Fruit fly (Drosophila melanogaster): ENCODE results near the gene CG31457.
A peak's percentile ranks its signal among the peaks of the same experiment; 100 is the strongest.

CG31457 gene

dm6 chr3R:23176445-23177087 lies 48.8 kb upstream of the CG31457 start (continued):
- no peak for TF ChIP-seq sc (optimal IDR thresholded peaks at IDR 0.05)
- no peak for TF ChIP-seq sc (GFP tag; optimal IDR thresholded peaks at IDR 0.05)
- TF ChIP-seq CG1024 (GFP tag; IDR thresholded peaks at IDR 0.05) = 0 out of 2 replicates have a peak, but pooled peaks have one; percentile 26
- TF ChIP-seq cas (GFP tag; IDR thresholded peaks at IDR 0.05) = no peak
- TF ChIP-seq wor (GFP tag; IDR thresholded peaks at IDR 0.05) = no peak
- peak; percentile 67; the same call in 1 of the 3 replicates for TF ChIP-seq so (GFP tag; IDR thresholded peaks at IDR 0.05)
- peak; percentile 79 for TF ChIP-seq CG7987 (GFP tag; optimal IDR thresholded peaks at IDR 0.05)
- TF ChIP-seq D (optimal IDR thresholded peaks at IDR 0.05) = no peak
- peak; percentile 2 for TF ChIP-seq D (GFP tag; optimal IDR thresholded peaks at IDR 0.05)
- peak; percentile 41; the same call in 1 of the 2 replicates for TF ChIP-seq CG4360 (GFP tag; IDR thresholded peaks at IDR 0.05)
- TF ChIP-seq inv (GFP tag; IDR thresholded peaks at IDR 0.05; ENCODE audit: partially characterized antibody) = no peak
- peak; percentile 28 for TF ChIP-seq wek (GFP tag; optimal IDR thresholded peaks at IDR 0.05)
- TF ChIP-seq CG13775 (GFP tag; optimal IDR thresholded peaks at IDR 0.05) = peak; percentile 2
- TF ChIP-seq br (optimal IDR thresholded peaks at IDR 0.05) = no peak
- TF ChIP-seq tap (tag; optimal IDR thresholded peaks at IDR 0.05) = no peak
- peak; percentile 56 for TF ChIP-seq CG6683 (GFP tag; optimal IDR thresholded peaks at IDR 0.05)
- TF ChIP-seq row (GFP tag; IDR thresholded peaks at IDR 0.05) = peak; percentile 6; the same call in 1 of the 3 replicates
- TF ChIP-seq pita (GFP tag; optimal IDR thresholded peaks at IDR 0.05) = no peak
- TF ChIP-seq CG7556 (GFP tag; optimal IDR thresholded peaks at IDR 0.05) = peak; percentile 24
- no peak for TF ChIP-seq CG8290 (GFP tag; optimal IDR thresholded peaks at IDR 0.05)
- TF ChIP-seq CG8290 (tag; optimal IDR thresholded peaks at IDR 0.05) = peak in 1 of 2 experiments; percentile 67
- TF ChIP-seq CG14050 (GFP tag; IDR thresholded peaks at IDR 0.05) = no peak
- peak; percentile 33 for TF ChIP-seq CG13424 (tag; optimal IDR thresholded peaks at IDR 0.05)
- TF ChIP-seq repo (GFP tag; optimal IDR thresholded peaks at IDR 0.05) = peak; percentile 30
- TF ChIP-seq Neu2 (GFP tag; optimal IDR thresholded peaks at IDR 0.05; ENCODE audit: borderline replicate concordance) = no peak
- no peak for TF ChIP-seq CoRest (tag; optimal IDR thresholded peaks at IDR 0.05)
- peak; percentile 55; the same call in 1 of the 2 replicates for TF ChIP-seq seq (GFP tag; IDR thresholded peaks at IDR 0.05)
- 0 out of 2 replicates have a peak, but pooled peaks have one; percentile 13 for TF ChIP-seq ap (GFP tag; IDR thresholded peaks at IDR 0.05)
- peak; percentile 13 for TF ChIP-seq CG13624 (GFP tag; optimal IDR thresholded peaks at IDR 0.05)
- TF ChIP-seq bsh (GFP tag; optimal IDR thresholded peaks at IDR 0.05) = peak in 1 of 2 experiments; percentile 31
- TF ChIP-seq slp2 (GFP tag; optimal IDR thresholded peaks at IDR 0.05) = peak; percentile 28
- TF ChIP-seq slbo (GFP tag; IDR thresholded peaks at IDR 0.05) = peak; percentile 19; the same call in 1 of the 2 replicates
- no peak for TF ChIP-seq Nf-YB (GFP tag; optimal IDR thresholded peaks at IDR 0.05)
- TF ChIP-seq mirr (GFP tag; optimal IDR thresholded peaks at IDR 0.05) = peak; percentile 52
- peak; percentile 1 for TF ChIP-seq CG3995 (GFP tag; optimal IDR thresholded peaks at IDR 0.05)
- TF ChIP-seq Myb (GFP tag; optimal IDR thresholded peaks at IDR 0.05) = peak; percentile 16
- TF ChIP-seq CG16813 (GFP tag; IDR thresholded peaks at IDR 0.05; ENCODE audit: partially characterized antibody) = no peak
- TF ChIP-seq CG14014 (GFP tag; IDR thresholded peaks at IDR 0.05) = peak; percentile 49; the same call in 1 of the 2 replicates
- TF ChIP-seq Sox102F (GFP tag; optimal IDR thresholded peaks at IDR 0.05) = peak; percentile 20
- no peak for TF ChIP-seq CG16779 (GFP tag; IDR thresholded peaks at IDR 0.05)
- TF ChIP-seq btn (GFP tag; optimal IDR thresholded peaks at IDR 0.05) = peak; percentile 1
- TF ChIP-seq ac (GFP tag; optimal IDR thresholded peaks at IDR 0.05) = no peak
- TF ChIP-seq CG15514 (GFP tag; optimal IDR thresholded peaks at IDR 0.05) = peak; percentile 47
- no peak for TF ChIP-seq hth (optimal IDR thresholded peaks at IDR 0.05)
- peak; percentile 2 for TF ChIP-seq CG7839 (tag; optimal IDR thresholded peaks at IDR 0.05)
- TF ChIP-seq lbe (GFP tag; optimal IDR thresholded peaks at IDR 0.05) = peak; percentile 37
- TF ChIP-seq CG2129 (GFP tag; IDR thresholded peaks at IDR 0.05; ENCODE audit: partially characterized antibody) = no peak
- peak; percentile 46 for TF ChIP-seq CG3407 (GFP tag; optimal IDR thresholded peaks at IDR 0.05)
- no peak for TF ChIP-seq dmrt99B (tag; optimal IDR thresholded peaks at IDR 0.05)
- peak; percentile 71 for TF ChIP-seq schlank (tag; optimal IDR thresholded peaks at IDR 0.05)
- peak; percentile 32 for TF ChIP-seq CG12236 (GFP tag; optimal IDR thresholded peaks at IDR 0.05)
